Fruit fly (Drosophila melanogaster) whole organism, embryonic: ENCODE results near the gene velo.

Experiments
- Awh ChIP-seq: fragments of 200-800 bp; sonication (Bioruptor generic); IDR thresholded peaks from 2 replicates; pipeline ENCODE4, ENCODE4 v1.3.6; 2022; ENCODE audit warnings: missing biosample characterization, missing genetic modification characterization
- Bgb ChIP-seq: fragments of 200-800 bp; sonication (Bioruptor generic); IDR thresholded peaks from 2 replicates; pipeline ENCODE4 v1.3.6; 2022; ENCODE audit warnings: missing biosample characterization, missing genetic modification characterization; ENCODE audit not compliant: partially characterized antibody
- CG10209 ChIP-seq: fragments of 200-800 bp; sonication (Bioruptor generic); optimal IDR thresholded peaks from 3 replicates; lab custom pipeline; 2017; ENCODE audit warnings: missing biosample characterization, mild to moderate bottlenecking, missing genetic modification characterization, missing genetic modification reagents
- CG16813 ChIP-seq: fragments of 200-800 bp; sonication (Bioruptor generic); IDR thresholded peaks from 3 replicates; pipeline ENCODE4 v1.3.6; 2022; ENCODE audit warnings: missing biosample characterization, missing genetic modification characterization; ENCODE audit not compliant: partially characterized antibody
- CG2199 ChIP-seq: fragments of 200-800 bp; sonication (Bioruptor generic); IDR thresholded peaks from 3 replicates; pipeline ENCODE4 v1.3.6; 2022; ENCODE audit warnings: missing biosample characterization, missing genetic modification characterization
- CG2875 ChIP-seq: fragments of 200-800 bp; sonication (Bioruptor generic); optimal IDR thresholded peaks from 2 replicates; lab custom pipeline; 2017; ENCODE audit warnings: missing biosample characterization, mild to moderate bottlenecking, missing genetic modification characterization, missing genetic modification reagents
- CG31224 ChIP-seq: fragments of 200-800 bp; sonication (Bioruptor generic); IDR thresholded peaks from 2 replicates; pipeline ENCODE4 v1.3.6; 2022; ENCODE audit warnings: missing biosample characterization, missing genetic modification characterization
- CG31365 ChIP-seq: fragments of 200-800 bp; sonication (Bioruptor generic); optimal IDR thresholded peaks from 2 replicates; lab custom pipeline; 2018; ENCODE audit warnings: missing biosample characterization, mild to moderate bottlenecking, missing genetic modification characterization
- CG3838 ChIP-seq: fragments of 200-800 bp; sonication (Bioruptor generic); optimal IDR thresholded peaks from 3 replicates; lab custom pipeline; 2016; ENCODE audit warnings: missing biosample characterization, missing genetic modification characterization
- CG42726 ChIP-seq: fragments of 200-800 bp; sonication (Bioruptor generic); IDR thresholded peaks from 2 replicates; pipeline ENCODE4 v1.3.6; 2022; ENCODE audit warnings: missing biosample characterization, missing genetic modification characterization; ENCODE audit not compliant: partially characterized antibody
- CG6272 ChIP-seq: fragments of 200-800 bp; sonication (Bioruptor generic); IDR thresholded peaks from 2 replicates; pipeline ENCODE4 v1.3.6; 2022; ENCODE audit warnings: missing biosample characterization, missing genetic modification characterization
- CG6791 ChIP-seq: fragments of 200-800 bp; sonication (Bioruptor generic); IDR thresholded peaks from 3 replicates; pipeline ENCODE4 v1.3.6; 2022; ENCODE audit warnings: missing biosample characterization, missing genetic modification characterization; ENCODE audit not compliant: partially characterized antibody
- CG8281 ChIP-seq: fragments of 200-800 bp; sonication (Bioruptor generic); optimal IDR thresholded peaks from 2 replicates; lab custom pipeline; 2018; ENCODE audit warnings: missing biosample characterization, mild to moderate bottlenecking, missing genetic modification characterization, moderate library complexity
- CTCF ChIP-seq: fragments of 200-800 bp; sonication (Bioruptor generic); optimal IDR thresholded peaks from 2 replicates; lab custom pipeline; 2017; ENCODE audit warnings: missing biosample characterization, mild to moderate bottlenecking, missing genetic modification characterization, moderate library complexity
- CoRest ChIP-seq: fragments of 200-800 bp; sonication (Bioruptor generic); optimal IDR thresholded peaks from 3 replicates; lab custom pipeline; 2018; ENCODE audit warnings: missing biosample characterization, mild to moderate bottlenecking, missing genetic modification characterization, moderate library complexity
- D ChIP-seq, 2 experiments: fragments of 200-800 bp in 1 of 2; fragments of >200 bp in 1 of 2; sonication (Bioruptor generic) in 1 of 2; optimal IDR thresholded peaks; 2 replicates in 1 of 2; 3 replicates in 1 of 2; lab custom pipeline; 2017; ENCODE audit warnings: mild to moderate bottlenecking in 1 of 2, missing biosample characterization in 1 of 2, missing genetic modification characterization in 1 of 2, missing genetic modification reagents in 1 of 2
- Dfd ChIP-seq, 2 experiments: fragments of >200 bp; optimal IDR thresholded peaks; 2 replicates each; lab custom pipeline; 2017; ENCODE audit warnings: missing biosample characterization in 2 of 2, missing genetic modification characterization in 2 of 2
- Drgx ChIP-seq: fragments of 200-800 bp; sonication (Bioruptor generic); IDR thresholded peaks from 2 replicates; pipeline ENCODE4 v1.3.6; 2022; ENCODE audit warnings: missing biosample characterization, missing genetic modification characterization
- Elba2 ChIP-seq: fragments of 200-800 bp; sonication (Bioruptor generic); optimal IDR thresholded peaks from 3 replicates; lab custom pipeline; 2016; ENCODE audit warnings: missing biosample characterization, missing genetic modification characterization
- HmgZ ChIP-seq: fragments of 200-800 bp; sonication (Bioruptor generic); optimal IDR thresholded peaks from 2 replicates; lab custom pipeline; 2018; ENCODE audit warnings: missing biosample characterization, mild to moderate bottlenecking, missing genetic modification characterization
- Med ChIP-seq: fragments of 200-800 bp; sonication (Bioruptor generic); peaks from one replicate; lab custom pipeline; 2016; ENCODE audit warnings: missing biosample characterization, missing genetic modification characterization, mild to moderate bottlenecking, inconsistent platforms, moderate library complexity
- Nf-YC ChIP-seq: fragments of 200-800 bp; optimal IDR thresholded peaks from 3 replicates; lab custom pipeline; 2019; ENCODE audit warnings: missing biosample characterization, mild to moderate bottlenecking, missing genetic modification characterization, moderate library complexity
- Opbp ChIP-seq: fragments of 200-800 bp; sonication (Bioruptor generic); IDR thresholded peaks from 3 replicates; pipeline ENCODE4 v1.3.6; 2022; ENCODE audit warnings: missing biosample characterization, missing genetic modification characterization; ENCODE audit not compliant: partially characterized antibody
- Sox100B ChIP-seq: fragments of 200-800 bp; sonication (Bioruptor generic); optimal IDR thresholded peaks from 3 replicates; lab custom pipeline; 2018; ENCODE audit warnings: missing biosample characterization, mild to moderate bottlenecking, missing genetic modification characterization
- YL-1 ChIP-seq: fragments of 200-800 bp; sonication (Bioruptor generic); optimal IDR thresholded peaks from 3 replicates; lab custom pipeline; 2017; ENCODE audit warnings: missing biosample characterization, mild to moderate bottlenecking, missing genetic modification characterization
- amos ChIP-seq: fragments of 200-800 bp; sonication (Bioruptor generic); IDR thresholded peaks from 2 replicates; pipeline ENCODE4 v1.3.6; 2022; ENCODE audit warnings: missing biosample characterization, missing genetic modification characterization; ENCODE audit not compliant: partially characterized antibody
- cad ChIP-seq: fragments of >200 bp; optimal IDR thresholded peaks from 2 replicates; lab custom pipeline; 2017; ENCODE audit warnings: missing biosample characterization, missing genetic modification characterization
- dmrt99B ChIP-seq: fragments of 200-800 bp; sonication (Bioruptor generic); optimal IDR thresholded peaks from 2 replicates; lab custom pipeline; 2018; ENCODE audit warnings: missing biosample characterization, mild to moderate bottlenecking, missing genetic modification characterization, moderate library complexity
- ems ChIP-seq: fragments of 200-800 bp; sonication (Bioruptor generic); optimal IDR thresholded peaks from 3 replicates; lab custom pipeline; 2016; ENCODE audit warnings: missing biosample characterization, missing genetic modification characterization
- grau ChIP-seq: fragments of 200-800 bp; optimal IDR thresholded peaks from 3 replicates; lab custom pipeline; 2019; ENCODE audit warnings: missing biosample characterization, mild to moderate bottlenecking, missing genetic modification characterization, moderate library complexity
- her ChIP-seq: fragments of 200-800 bp; sonication (Bioruptor generic); optimal IDR thresholded peaks from 2 replicates; lab custom pipeline; 2016; ENCODE audit warnings: missing biosample characterization, missing genetic modification characterization
- knrl ChIP-seq: fragments of 200-800 bp; sonication (Bioruptor generic); IDR thresholded peaks from 3 replicates; pipeline ENCODE4 v1.3.6; 2022; ENCODE audit warnings: missing biosample characterization, missing genetic modification characterization; ENCODE audit not compliant: partially characterized antibody
- lov ChIP-seq, 2 experiments: fragments of 200-800 bp in 1 of 2; fragments of >200 bp in 1 of 2; sonication (Bioruptor generic) in 1 of 2; IDR thresholded peaks in 1 of 2; optimal IDR thresholded peaks in 1 of 2; 2 replicates in 1 of 2; 3 replicates in 1 of 2; pipeline versions ENCODE4 v1.3.6 to Lab custom; 2017 to 2022; ENCODE audit warnings: missing biosample characterization in 1 of 2, missing genetic modification characterization in 1 of 2
- nerfin-1 ChIP-seq: fragments of 200-800 bp; sonication (Bioruptor generic); optimal IDR thresholded peaks from 3 replicates; lab custom pipeline; 2019; ENCODE audit warnings: missing biosample characterization, mild to moderate bottlenecking, missing genetic modification characterization, moderate library complexity
- psq ChIP-seq: fragments of 200-800 bp; sonication (Bioruptor generic); optimal IDR thresholded peaks from 2 replicates; lab custom pipeline; 2017; ENCODE audit warnings: missing biosample characterization, missing genetic modification characterization
- sisA ChIP-seq: fragments of 200-800 bp; sonication (Bioruptor generic); IDR thresholded peaks from 2 replicates; pipeline ENCODE4 v1.3.6; 2022; ENCODE audit warnings: missing biosample characterization, missing genetic modification characterization
- sob ChIP-seq: fragments of 200-800 bp; sonication (Bioruptor generic); IDR thresholded peaks from 2 replicates; pipeline ENCODE4 v1.3.6; 2022; ENCODE audit warnings: missing biosample characterization, missing genetic modification characterization
- tll ChIP-seq, 2 experiments: fragments of 200-800 bp in 1 of 2; fragments of >200 bp in 1 of 2; sonication (Bioruptor generic) in 1 of 2; optimal IDR thresholded peaks; 2 replicates each; lab custom pipeline; 2017 to 2019; ENCODE audit warnings: missing biosample characterization in 2 of 2, missing genetic modification characterization in 2 of 2, mild to moderate bottlenecking in 1 of 2, moderate library complexity in 1 of 2
- toy ChIP-seq: fragments of 200-800 bp; sonication (Bioruptor generic); IDR thresholded peaks from 2 replicates; pipeline ENCODE4 v1.3.6; 2022; ENCODE audit warnings: missing biosample characterization, missing genetic modification characterization
- tx ChIP-seq: fragments of 200-800 bp; sonication (Bioruptor generic); optimal IDR thresholded peaks from 2 replicates; lab custom pipeline; 2016; ENCODE audit warnings: missing biosample characterization, missing genetic modification characterization
- z ChIP-seq: fragments of 200-800 bp; sonication (Bioruptor generic); IDR thresholded peaks from 3 replicates; pipeline ENCODE4 v1.3.6; 2022; ENCODE audit warnings: missing biosample characterization, missing genetic modification characterization
- zen ChIP-seq: fragments of 200-800 bp; sonication (Bioruptor generic); optimal IDR thresholded peaks from 3 replicates; lab custom pipeline; 2018; ENCODE audit warnings: missing biosample characterization, mild to moderate bottlenecking, missing genetic modification characterization, moderate library complexity
- zf30C ChIP-seq: fragments of 200-800 bp; sonication (Bioruptor generic); optimal IDR thresholded peaks from 3 replicates; lab custom pipeline; 2018; ENCODE audit warnings: missing biosample characterization, mild to moderate bottlenecking, missing genetic modification characterization

Gene velo

dm6 chr3L:6764535-6765187 is 12.1 kb upstream of the velo start:
- peak; percentile 17 for TF ChIP-seq D (optimal IDR thresholded peaks at IDR 0.05; lab: Kevin White, UChicago)
- TF ChIP-seq D (GFP tag; optimal IDR thresholded peaks at IDR 0.05; lab: Kevin White, UChicago): no peak
- TF ChIP-seq Elba2: peak; percentile 64
- TF ChIP-seq grau (tag; lab: Kevin White, UChicago): peak; percentile 15
- no peak for TF ChIP-seq Nf-YC (tag; lab: Kevin White, UChicago)
- no peak for TF ChIP-seq CoRest
- TF ChIP-seq ems: no peak
- no peak for TF ChIP-seq nerfin-1 (tag; lab: Kevin White, UChicago)
- TF ChIP-seq Med (GFP tag; lab: Kevin White, UChicago): no peak
- no peak for TF ChIP-seq CTCF
- peak; percentile 81 for TF ChIP-seq cad
- no peak for TF ChIP-seq CG10209
- TF ChIP-seq toy (GFP tag; lab: Robert Waterston, UW): no peak
- TF ChIP-seq her (GFP tag; lab: Kevin White, UChicago): no peak
- TF ChIP-seq dmrt99B (tag; lab: Kevin White, UChicago): no peak
- TF ChIP-seq tll (GFP tag; optimal IDR thresholded peaks at IDR 0.05; lab: Kevin White, UChicago): peak in 1 of 2 experiments; percentile 75
- TF ChIP-seq YL-1 (GFP tag; lab: Kevin White, UChicago): no peak
- no peak for TF ChIP-seq CG3838 (GFP tag; lab: Kevin White, UChicago)
- TF ChIP-seq CG31224 (GFP tag; lab: Robert Waterston, UW): no peak
- no peak for TF ChIP-seq psq (GFP tag; lab: Kevin White, UChicago)
- no peak for TF ChIP-seq Sox100B
- TF ChIP-seq zen (tag; lab: Kevin White, UChicago): peak; percentile 92
- no peak for TF ChIP-seq zf30C (GFP tag; lab: Kevin White, UChicago)
- TF ChIP-seq lov (optimal IDR thresholded peaks at IDR 0.05; lab: Kevin White, UChicago): no peak
- no peak for TF ChIP-seq lov (GFP tag; IDR thresholded peaks at IDR 0.05; lab: Robert Waterston, UW)
- no peak for TF ChIP-seq CG6272 (GFP tag; lab: Robert Waterston, UW)
- TF ChIP-seq tx (GFP tag; lab: Kevin White, UChicago): no peak
- TF ChIP-seq Drgx (GFP tag; lab: Robert Waterston, UW): no peak
- no peak for TF ChIP-seq z
- no peak for TF ChIP-seq CG8281 (tag; lab: Kevin White, UChicago)
- no peak for TF ChIP-seq HmgZ (tag; lab: Kevin White, UChicago)

DNA sequence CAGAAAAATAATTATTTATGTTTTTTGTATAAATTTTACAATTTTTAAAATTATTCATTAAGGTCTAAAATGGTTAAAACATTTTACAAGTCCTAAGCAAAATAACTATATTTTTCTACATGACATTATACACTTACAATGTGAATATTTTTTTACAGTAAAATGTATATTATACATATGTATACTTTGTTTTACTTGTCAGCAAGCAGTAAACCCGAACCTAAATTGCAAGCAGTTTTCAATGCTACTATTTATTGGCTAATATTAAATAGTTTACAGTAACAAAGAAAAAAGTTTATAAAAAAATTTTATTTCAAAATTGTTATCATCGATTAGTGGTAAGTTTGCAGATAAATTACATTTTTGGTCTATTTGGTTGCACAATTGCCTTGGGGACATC is 11.3 kb upstream of the velo start:
- TF ChIP-seq sisA (GFP tag; lab: Robert Waterston, UW) (no peak), amos (GFP tag; lab: Robert Waterston, UW) (peak; percentile 68), sob (GFP tag; lab: Robert Waterston, UW) (no peak), CG31365 (tag; lab: Kevin White, UChicago) (peak; percentile 57), CG6791 (GFP tag; lab: Robert Waterston, UW) (peak; percentile 18; the same call in 2 of the 3 replicates), CG2875 (no peak), CG42726 (GFP tag; lab: Robert Waterston, UW) (peak; percentile 60), Bgb (peak; percentile 70), knrl (GFP tag; lab: Robert Waterston, UW) (peak; percentile 64), Awh (no peak), CTCF (peak; percentile 21), CG16813 (GFP tag; lab: Robert Waterston, UW) (peak; percentile 48; the same call in 2 of the 3 replicates), CG2199 (GFP tag; lab: Robert Waterston, UW) (peak; percentile 71; the same call in 1 of the 3 replicates), Dfd (GFP tag; optimal IDR thresholded peaks at IDR 0.05; lab: Kevin White, UChicago) (peak in 1 of 2 experiments; percentile 44), Opbp (GFP tag; lab: Robert Waterston, UW) (peak; percentile 28; the same call in 1 of the 3 replicates)
